Fruit fly (Drosophila melanogaster) whole organism, embryonic: ENCODE measurements around the gene Fas3.

Source experiments
- Adf1 ChIP-seq: fragments of 200-800 bp; sonication (Bioruptor generic); IDR thresholded peaks from 2 replicates; pipeline ENCODE4 v1.3.6; 2022; ENCODE audit warnings: missing biosample characterization, missing genetic modification characterization
- BEAF-32 ChIP-seq: fragments of 200-800 bp; sonication (Bioruptor generic); optimal IDR thresholded peaks from 3 replicates; lab custom pipeline; 2017; ENCODE audit warnings: missing biosample characterization, missing genetic modification characterization, mild to moderate bottlenecking, moderate library complexity, missing genetic modification reagents
- BtbVII ChIP-seq: fragments of 200-800 bp; sonication (Bioruptor generic); optimal IDR thresholded peaks from 3 replicates; lab custom pipeline; 2017; ENCODE audit warnings: missing biosample characterization, mild to moderate bottlenecking, missing genetic modification characterization
- CG1024 ChIP-seq: fragments of 200-800 bp; sonication (Bioruptor generic); IDR thresholded peaks from 2 replicates; pipeline ENCODE4 v1.3.6; 2022; ENCODE audit warnings: missing biosample characterization, missing genetic modification characterization
- CG10267 ChIP-seq: fragments of 200-800 bp; sonication (Bioruptor generic); optimal IDR thresholded peaks from 2 replicates; lab custom pipeline; 2018; ENCODE audit warnings: missing biosample characterization, mild to moderate bottlenecking, missing genetic modification characterization, moderate library complexity
- CG11695 ChIP-seq: fragments of 200-800 bp; sonication (Bioruptor generic); IDR thresholded peaks from 3 replicates; pipeline ENCODE4 v1.3.6; 2022; ENCODE audit warnings: missing biosample characterization, missing genetic modification characterization
- CG11696 ChIP-seq: fragments of 200-800 bp; sonication (Bioruptor generic); IDR thresholded peaks from 2 replicates; pipeline ENCODE4 v1.3.6; 2022; ENCODE audit warnings: missing biosample characterization, missing genetic modification characterization
- CG12071 ChIP-seq: fragments of 200-800 bp; sonication (Bioruptor generic); optimal IDR thresholded peaks from 3 replicates; lab custom pipeline; 2018; ENCODE audit warnings: missing biosample characterization, mild to moderate bottlenecking, missing genetic modification characterization
- CG1233 ChIP-seq: fragments of 200-800 bp; sonication (Bioruptor generic); optimal IDR thresholded peaks from 4 replicates; lab custom pipeline; 2018; ENCODE audit warnings: missing biosample characterization, mild to moderate bottlenecking, missing genetic modification characterization
- CG15479 ChIP-seq: fragments of 200-800 bp; sonication (Bioruptor generic); optimal IDR thresholded peaks from 3 replicates; lab custom pipeline; 2019; ENCODE audit warnings: missing biosample characterization, mild to moderate bottlenecking, missing genetic modification characterization, moderate library complexity
- CG1603 ChIP-seq: fragments of 200-800 bp; sonication (Bioruptor generic); optimal IDR thresholded peaks from 2 replicates; lab custom pipeline; 2019; ENCODE audit warnings: missing biosample characterization, mild to moderate bottlenecking, missing genetic modification characterization, moderate library complexity
- CG17802 ChIP-seq: fragments of 200-800 bp; sonication (Bioruptor generic); optimal IDR thresholded peaks from 2 replicates; lab custom pipeline; 2018; ENCODE audit warnings: missing biosample characterization, mild to moderate bottlenecking, missing genetic modification characterization, moderate library complexity
- CG18619 ChIP-seq: fragments of 200-800 bp; sonication (Bioruptor generic); optimal IDR thresholded peaks from 3 replicates; lab custom pipeline; 2017; ENCODE audit warnings: missing biosample characterization, mild to moderate bottlenecking, missing genetic modification characterization
- CG32767 ChIP-seq: fragments of 200-800 bp; sonication (Bioruptor generic); IDR thresholded peaks from 2 replicates; pipeline ENCODE4 v1.3.6; 2022; ENCODE audit warnings: missing biosample characterization, missing genetic modification characterization
- CG4730 ChIP-seq: fragments of 200-800 bp; sonication (Bioruptor generic); IDR thresholded peaks from 2 replicates; pipeline ENCODE4 v1.3.6; 2022; ENCODE audit warnings: missing biosample characterization, missing genetic modification characterization
- CG6272 ChIP-seq: fragments of 200-800 bp; sonication (Bioruptor generic); IDR thresholded peaks from 2 replicates; pipeline ENCODE4 v1.3.6; 2022; ENCODE audit warnings: missing biosample characterization, missing genetic modification characterization
- CG6765 ChIP-seq: fragments of 200-800 bp; sonication (Bioruptor generic); optimal IDR thresholded peaks from 3 replicates; lab custom pipeline; 2017; ENCODE audit warnings: missing biosample characterization, mild to moderate bottlenecking, missing genetic modification characterization
- CG8388 ChIP-seq: fragments of 200-800 bp; sonication (Bioruptor generic); optimal IDR thresholded peaks from 2 replicates; lab custom pipeline; 2019; ENCODE audit warnings: missing biosample characterization, mild to moderate bottlenecking, missing genetic modification characterization, moderate library complexity
- CHES-1-like ChIP-seq: fragments of 200-800 bp; sonication (Bioruptor generic); optimal IDR thresholded peaks from 2 replicates; lab custom pipeline; 2016; ENCODE audit warnings: missing biosample characterization, missing genetic modification characterization
- Doc3 ChIP-seq: fragments of 200-800 bp; sonication (Bioruptor generic); IDR thresholded peaks from 3 replicates; pipeline ENCODE4 v1.3.6; 2022; ENCODE audit warnings: missing biosample characterization, missing genetic modification characterization; ENCODE audit not compliant: partially characterized antibody
- Eip74EF ChIP-seq, 2 experiments: fragments of 200-800 bp in 1 of 2; fragments of >200 bp in 1 of 2; sonication (Bioruptor generic) in 1 of 2; optimal IDR thresholded peaks; 2 replicates each; lab custom pipeline; 2017 to 2019; ENCODE audit warnings: missing biosample characterization in 2 of 2, missing genetic modification characterization in 2 of 2, mild to moderate bottlenecking in 1 of 2, moderate library complexity in 1 of 2
- Elba2 ChIP-seq: fragments of 200-800 bp; sonication (Bioruptor generic); optimal IDR thresholded peaks from 3 replicates; lab custom pipeline; 2016; ENCODE audit warnings: missing biosample characterization, missing genetic modification characterization
- Fer2 ChIP-seq: fragments of 200-800 bp; sonication (Bioruptor generic); optimal IDR thresholded peaks from 2 replicates; lab custom pipeline; 2018; ENCODE audit warnings: missing biosample characterization, mild to moderate bottlenecking, missing genetic modification characterization, moderate library complexity
- HmgZ ChIP-seq: fragments of 200-800 bp; sonication (Bioruptor generic); optimal IDR thresholded peaks from 2 replicates; lab custom pipeline; 2018; ENCODE audit warnings: missing biosample characterization, mild to moderate bottlenecking, missing genetic modification characterization
- MTF-1 ChIP-seq: fragments of 200-800 bp; sonication (Bioruptor generic); optimal IDR thresholded peaks from 2 replicates; lab custom pipeline; 2018; ENCODE audit warnings: missing biosample characterization, mild to moderate bottlenecking, missing genetic modification characterization, borderline replicate concordance
- Stat92E ChIP-seq, 3 experiments: fragments of >200 bp in 2 of 3; fragments of 200-800 bp in 1 of 3; sonication (Bioruptor generic) in 1 of 3; optimal IDR thresholded peaks; 2 replicates each; lab custom pipeline; 2017 to 2019; ENCODE audit warnings: missing biosample characterization in 3 of 3, missing genetic modification characterization in 3 of 3, mild to moderate bottlenecking in 1 of 3, moderate library complexity in 1 of 3
- TFAM ChIP-seq: fragments of 200-800 bp; sonication (Bioruptor generic); optimal IDR thresholded peaks from 2 replicates; lab custom pipeline; 2017; ENCODE audit warnings: missing biosample characterization, missing genetic modification characterization, inconsistent platforms
- Tbp ChIP-seq: fragments of >200 bp; optimal IDR thresholded peaks from 2 replicates; lab custom pipeline; 2018; ENCODE audit warnings: missing biosample characterization, missing genetic modification characterization
- Vsx1 ChIP-seq: fragments of 200-800 bp; sonication (Bioruptor generic); optimal IDR thresholded peaks from 2 replicates; lab custom pipeline; 2017; ENCODE audit warnings: missing biosample characterization, mild to moderate bottlenecking, missing genetic modification characterization, missing genetic modification reagents
- ac ChIP-seq: fragments of 200-800 bp; sonication (Bioruptor generic); optimal IDR thresholded peaks from 3 replicates; lab custom pipeline; 2017; ENCODE audit warnings: missing biosample characterization, mild to moderate bottlenecking, missing genetic modification characterization
- br ChIP-seq: fragments of >200 bp; optimal IDR thresholded peaks from 2 replicates; lab custom pipeline; 2017
- croc ChIP-seq: fragments of 200-800 bp; sonication (Bioruptor generic); conservative IDR thresholded peaks from 3 replicates; pipeline ENCODE4 v1.3.6; 2022; ENCODE audit warnings: missing biosample characterization, missing genetic modification characterization
- cwo ChIP-seq: fragments of 200-800 bp; sonication (Bioruptor generic); optimal IDR thresholded peaks from 3 replicates; lab custom pipeline; 2017; ENCODE audit warnings: missing biosample characterization, missing genetic modification characterization, mild to moderate bottlenecking, moderate library complexity, missing genetic modification reagents
- eve ChIP-seq, 2 experiments: fragments of >200 bp; optimal IDR thresholded peaks; 2 replicates each; lab custom pipeline; 2017; ENCODE audit warnings: missing biosample characterization in 2 of 2, missing genetic modification characterization in 2 of 2
- gce ChIP-seq: fragments of 200-800 bp; sonication (Bioruptor generic); IDR thresholded peaks from 3 replicates; pipeline ENCODE4 v1.3.6; 2022; ENCODE audit warnings: missing biosample characterization, missing genetic modification characterization
- grau ChIP-seq: fragments of 200-800 bp; optimal IDR thresholded peaks from 3 replicates; lab custom pipeline; 2019; ENCODE audit warnings: missing biosample characterization, mild to moderate bottlenecking, missing genetic modification characterization, moderate library complexity
- kay ChIP-seq: fragments of 200-800 bp; sonication (Bioruptor generic); optimal IDR thresholded peaks from 2 replicates; lab custom pipeline; 2016; ENCODE audit warnings: missing biosample characterization, missing genetic modification characterization
- klu ChIP-seq: fragments of 200-800 bp; sonication (Bioruptor generic); IDR thresholded peaks from 2 replicates; pipeline ENCODE4 v1.3.6; 2022; ENCODE audit warnings: missing biosample characterization, missing genetic modification characterization
- mirr ChIP-seq: fragments of 200-800 bp; sonication (Bioruptor generic); optimal IDR thresholded peaks from 3 replicates; lab custom pipeline; 2018; ENCODE audit warnings: missing biosample characterization, mild to moderate bottlenecking, missing genetic modification characterization
- oc ChIP-seq: fragments of 200-800 bp; sonication (Bioruptor generic); optimal IDR thresholded peaks from 2 replicates; lab custom pipeline; 2018; ENCODE audit warnings: missing biosample characterization, mild to moderate bottlenecking, missing genetic modification characterization, moderate library complexity
- peb ChIP-seq: fragments of 200-800 bp; sonication (Bioruptor generic); IDR thresholded peaks from 2 replicates; pipeline ENCODE4 v1.3.6; 2022; ENCODE audit warnings: missing biosample characterization, missing genetic modification characterization
- pita ChIP-seq: fragments of 200-800 bp; sonication (Bioruptor generic); optimal IDR thresholded peaks from 2 replicates; lab custom pipeline; 2017; ENCODE audit warnings: missing biosample characterization, mild to moderate bottlenecking, missing genetic modification characterization
- sima ChIP-seq: fragments of 200-800 bp; sonication (Bioruptor generic); optimal IDR thresholded peaks from 2 replicates; lab custom pipeline; 2016; ENCODE audit warnings: missing biosample characterization, missing genetic modification characterization
- so ChIP-seq: fragments of 200-800 bp; sonication (Bioruptor generic); IDR thresholded peaks from 3 replicates; pipeline ENCODE4 v1.3.6; 2022; ENCODE audit warnings: missing biosample characterization, missing genetic modification characterization
- ssp ChIP-seq: fragments of 200-800 bp; sonication (Bioruptor generic); IDR thresholded peaks from 2 replicates; pipeline ENCODE4 v1.3.6; 2022; ENCODE audit warnings: missing biosample characterization, missing genetic modification characterization
- tll ChIP-seq, 2 experiments: fragments of 200-800 bp in 1 of 2; fragments of >200 bp in 1 of 2; sonication (Bioruptor generic) in 1 of 2; optimal IDR thresholded peaks; 2 replicates each; lab custom pipeline; 2017 to 2019; ENCODE audit warnings: missing biosample characterization in 2 of 2, missing genetic modification characterization in 2 of 2, mild to moderate bottlenecking in 1 of 2, moderate library complexity in 1 of 2
- tna ChIP-seq: fragments of 200-800 bp; sonication (Bioruptor generic); IDR thresholded peaks from 2 replicates; pipeline ENCODE4 v1.3.6; 2022; ENCODE audit warnings: missing biosample characterization, missing genetic modification characterization; ENCODE audit not compliant: partially characterized antibody
- toy ChIP-seq: fragments of 200-800 bp; sonication (Bioruptor generic); IDR thresholded peaks from 2 replicates; pipeline ENCODE4 v1.3.6; 2022; ENCODE audit warnings: missing biosample characterization, missing genetic modification characterization
- twi ChIP-seq: fragments of 200-800 bp; optimal IDR thresholded peaks from 2 replicates; lab custom pipeline; 2019; ENCODE audit warnings: missing biosample characterization, mild to moderate bottlenecking, missing genetic modification characterization, moderate library complexity

Gene Fas3

dm6 chr2L:18319577-18320316, at the start of gene Fas3 (continued):
- no peak for TF ChIP-seq Tbp (GFP tag; lab: Kevin White, UChicago)
- TF ChIP-seq CG11695 (GFP tag; lab: Robert Waterston, UW) = 0 out of 3 replicates have a peak, but pooled peaks have one; percentile 7
- no peak for TF ChIP-seq tna (GFP tag; lab: Robert Waterston, UW)
- TF ChIP-seq toy = no peak
- no peak for TF ChIP-seq CG4730 (GFP tag; lab: Robert Waterston, UW)
- peak; percentile 34 for TF ChIP-seq MTF-1 (GFP tag; lab: Kevin White, UChicago)
- TF ChIP-seq BEAF-32 (GFP tag; lab: Kevin White, UChicago) = no peak
- TF ChIP-seq CG10267 = no peak
- TF ChIP-seq Doc3 = no peak
- peak; percentile 5 for TF ChIP-seq ac (GFP tag; lab: Kevin White, UChicago)
- no peak for TF ChIP-seq ssp (GFP tag; lab: Robert Waterston, UW)
- TF ChIP-seq pita = no peak
- TF ChIP-seq br (lab: Kevin White, UChicago) = no peak
- peak; percentile 59; the same call in 1 of the 3 replicates for TF ChIP-seq so
- TF ChIP-seq HmgZ = peak; percentile 47
- no peak for TF ChIP-seq CG6272 (GFP tag; lab: Robert Waterston, UW)
- TF ChIP-seq CG17802 (tag; lab: Kevin White, UChicago) = no peak
- peak; percentile 52; the same call in 1 of the 3 replicates for TF ChIP-seq gce (GFP tag; lab: Robert Waterston, UW)
- TF ChIP-seq Eip74EF (GFP tag; optimal IDR thresholded peaks at IDR 0.05; lab: Kevin White, UChicago) = no peak
- TF ChIP-seq CG1233 (GFP tag; lab: Kevin White, UChicago) = no peak
- TF ChIP-seq kay (GFP tag; lab: Kevin White, UChicago) = no peak
- no peak for TF ChIP-seq CG12071
- no peak for TF ChIP-seq tll (GFP tag; optimal IDR thresholded peaks at IDR 0.05; lab: Kevin White, UChicago)
- TF ChIP-seq CHES-1-like (GFP tag; lab: Kevin White, UChicago) = peak; percentile 20
- no peak for TF ChIP-seq Fer2 (tag; lab: Kevin White, UChicago)
- TF ChIP-seq CG18619 (GFP tag; lab: Kevin White, UChicago) = no peak
- peak; percentile 67 for TF ChIP-seq mirr (GFP tag; lab: Kevin White, UChicago)
- no peak for TF ChIP-seq Elba2 (GFP tag; lab: Kevin White, UChicago)
- 0 out of 2 replicates have a peak, but pooled peaks have one; percentile 36 for TF ChIP-seq CG1024
- TF ChIP-seq peb (GFP tag; lab: Robert Waterston, UW) = no peak
- peak; percentile 21 for TF ChIP-seq CG8388
- no peak for TF ChIP-seq CG6765 (GFP tag; lab: Kevin White, UChicago)
- no peak for TF ChIP-seq CG11696 (GFP tag; lab: Robert Waterston, UW)
- TF ChIP-seq Stat92E (GFP tag; optimal IDR thresholded peaks at IDR 0.05; lab: Kevin White, UChicago) = peak in 1 of 3 experiments; percentile 70
- TF ChIP-seq TFAM (GFP tag; lab: Kevin White, UChicago) = no peak
- TF ChIP-seq CG1603 (tag; lab: Kevin White, UChicago) = peak; percentile 34
- TF ChIP-seq Vsx1 = no peak
- no peak for TF ChIP-seq eve (GFP tag; optimal IDR thresholded peaks at IDR 0.05; lab: Kevin White, UChicago)
- TF ChIP-seq CG32767 (GFP tag; lab: Robert Waterston, UW) = no peak; the same call in 1 of the 2 replicates
- no peak for TF ChIP-seq klu (GFP tag; lab: Robert Waterston, UW)
- TF ChIP-seq croc (GFP tag; lab: Robert Waterston, UW) = no peak
- TF ChIP-seq Adf1 (GFP tag; lab: Robert Waterston, UW) = peak; percentile 99
- TF ChIP-seq CG15479 = peak; percentile 43
- peak; percentile 60 for TF ChIP-seq oc (tag; lab: Kevin White, UChicago)
- TF ChIP-seq sima = no peak
- no peak for TF ChIP-seq cwo
- TF ChIP-seq grau (tag; lab: Kevin White, UChicago) = peak; percentile 15
- TF ChIP-seq BtbVII (GFP tag; lab: Kevin White, UChicago) = no peak
- no peak for TF ChIP-seq twi
